Worm (Caenorhabditis elegans) whole organism, midembryonic: ENCODE measurements around the gene T28C6.3.
A peak's percentile ranks its signal among the peaks of the same experiment; 100 is the strongest.

Experiments
- T22C8.4 ChIP-seq: fragments of 200-800 bp; sonication (Bioruptor generic); IDR thresholded peaks from 2 replicates; pipeline ENCODE4 v1.3.6; 2022; ENCODE audit warnings: missing genetic modification characterization, missing compliant biosample characterization
- cog-1 ChIP-seq: sonication (generic microtip); optimal IDR thresholded peaks from 2 replicates; lab custom pipeline; 2016; ENCODE audit warnings: missing genetic modification characterization, missing compliant biosample characterization
- flt-1 ChIP-seq: fragments of 200-800 bp; sonication (Bioruptor generic); IDR thresholded peaks from 2 replicates; pipeline ENCODE4 v1.3.6; 2022; ENCODE audit warnings: missing genetic modification characterization, missing compliant biosample characterization
- klf-2 ChIP-seq: fragments of 200-800 bp; sonication (Bioruptor generic); conservative IDR thresholded peaks from 2 replicates; pipeline ENCODE4 v1.3.6; 2022; ENCODE audit warnings: missing genetic modification reagents, missing genetic modification characterization, missing compliant biosample characterization
- med-1 ChIP-seq: sonication (generic microtip); optimal IDR thresholded peaks from 2 replicates; lab custom pipeline; 2017; ENCODE audit warnings: missing genetic modification characterization, mild to moderate bottlenecking, missing compliant biosample characterization, antibody characterized with exemption, missing genetic modification reagents; ENCODE audit not compliant: insufficient read depth
- ref-1 ChIP-seq: fragments of 200-800 bp; sonication (Bioruptor generic); conservative IDR thresholded peaks from 2 replicates; pipeline ENCODE4 v1.3.6; 2022; ENCODE audit warnings: missing genetic modification reagents, missing genetic modification characterization, missing compliant biosample characterization
- tab-1 ChIP-seq: fragments of 200-800 bp; sonication (Bioruptor generic); IDR thresholded peaks from 2 replicates; pipeline ENCODE4 v1.3.6; 2022; ENCODE audit warnings: missing genetic modification characterization, missing compliant biosample characterization
- ztf-23 ChIP-seq: fragments of 200-800 bp; sonication (Bioruptor generic); IDR thresholded peaks from 2 replicates; pipeline ENCODE4 v1.3.6; 2022; ENCODE audit warnings: missing genetic modification reagents, missing genetic modification characterization, missing compliant biosample characterization
- ztf-29 ChIP-seq: fragments of 200-800 bp; sonication (Bioruptor generic); IDR thresholded peaks from 2 replicates; pipeline ENCODE4 v1.3.6; 2022; ENCODE audit warnings: missing genetic modification reagents, missing genetic modification characterization, missing compliant biosample characterization

T28C6.3 gene

ce11 chrIV:8793223-8793622 is 26.9 kb upstream of the T28C6.3 start:
- TF ChIP-seq med-1 (GFP tag; lab: Kevin White, UChicago) (no peak), tab-1 (GFP tag; lab: Robert Waterston, UW) (no peak), ref-1 (GFP tag; lab: Robert Waterston, UW) (no peak), flt-1 (GFP tag; lab: Robert Waterston, UW) (no peak), cog-1 (tag; lab: Kevin White, UChicago) (no peak), klf-2 (no peak), ztf-23 (no peak), ztf-29 (no peak), T22C8.4 (GFP tag; lab: Robert Waterston, UW) (no peak)

ce11 chrIV:8794895-8795665 is 25.1 kb upstream of the T28C6.3 start:
- no peak for TF ChIP-seq med-1 (GFP tag; lab: Kevin White, UChicago)
- TF ChIP-seq tab-1 (GFP tag; lab: Robert Waterston, UW), result no peak
- TF ChIP-seq T22C8.4 (GFP tag; lab: Robert Waterston, UW), result no peak
- TF ChIP-seq ref-1 (GFP tag; lab: Robert Waterston, UW), result no peak
- TF ChIP-seq ztf-29, result no peak
- no peak for TF ChIP-seq ztf-23
- TF ChIP-seq klf-2, result no peak
- TF ChIP-seq cog-1 (tag; lab: Kevin White, UChicago), result no peak

- no peak for TF ChIP-seq tab-1 (GFP tag; lab: Robert Waterston, UW)
- no peak for TF ChIP-seq med-1 (GFP tag; lab: Kevin White, UChicago)
- no peak for TF ChIP-seq ztf-29
- TF ChIP-seq klf-2, result no peak
- no peak for TF ChIP-seq T22C8.4 (GFP tag; lab: Robert Waterston, UW)
- TF ChIP-seq flt-1 (GFP tag; lab: Robert Waterston, UW), result no peak
- no peak for TF ChIP-seq cog-1 (tag; lab: Kevin White, UChicago)
- TF ChIP-seq ref-1 (GFP tag; lab: Robert Waterston, UW), result no peak
Measured at ce11 chrIV:8796246-8796645, 23.9 kb upstream of the T28C6.3 start.

ce11 chrIV:8798255-8798654 is 21.9 kb upstream of the T28C6.3 start, which contains the start of gene clec-182:
clec-182 (minus strand) TSS chrIV:8798355.
- TF ChIP-seq ztf-29 (no peak), med-1 (GFP tag; lab: Kevin White, UChicago) (no peak), flt-1 (GFP tag; lab: Robert Waterston, UW) (no peak), ref-1 (GFP tag; lab: Robert Waterston, UW) (no peak), ztf-23 (no peak), cog-1 (tag; lab: Kevin White, UChicago) (no peak), klf-2 (no peak), tab-1 (GFP tag; lab: Robert Waterston, UW) (no peak), T22C8.4 (GFP tag; lab: Robert Waterston, UW) (no peak)

- TF ChIP-seq cog-1 (tag; lab: Kevin White, UChicago), result no peak
- no peak for TF ChIP-seq ref-1 (GFP tag; lab: Robert Waterston, UW)
- no peak for TF ChIP-seq T22C8.4 (GFP tag; lab: Robert Waterston, UW)
- no peak for TF ChIP-seq med-1 (GFP tag; lab: Kevin White, UChicago)
- no peak for TF ChIP-seq tab-1 (GFP tag; lab: Robert Waterston, UW)
- TF ChIP-seq ztf-29, result no peak
- no peak for TF ChIP-seq klf-2
- no peak for TF ChIP-seq flt-1 (GFP tag; lab: Robert Waterston, UW)
- TF ChIP-seq ztf-23, result no peak
Measured at ce11 chrIV:8807327-8807726, 12.8 kb upstream of the T28C6.3 start.

- TF ChIP-seq med-1 (GFP tag; lab: Kevin White, UChicago) (no peak), tab-1 (GFP tag; lab: Robert Waterston, UW) (no peak)
Measured at ce11 chrIV:8813614-8814013, 6.5 kb upstream of the T28C6.3 start, which contains the start of gene exc-5. exc-5 (minus strand) TSS chrIV:8813670.

- no peak for TF ChIP-seq T22C8.4 (GFP tag; lab: Robert Waterston, UW)
Measured at ce11 chrIV:8815162-8815561, 5.0 kb upstream of the T28C6.3 start.

- no peak for TF ChIP-seq tab-1 (GFP tag; lab: Robert Waterston, UW)
- no peak for TF ChIP-seq cog-1 (tag; lab: Kevin White, UChicago)
- TF ChIP-seq T22C8.4 (GFP tag; lab: Robert Waterston, UW), result no peak
- no peak for TF ChIP-seq ref-1 (GFP tag; lab: Robert Waterston, UW)
- no peak for TF ChIP-seq ztf-23
- no peak for TF ChIP-seq ztf-29
- TF ChIP-seq med-1 (GFP tag; lab: Kevin White, UChicago), result no peak
- no peak for TF ChIP-seq klf-2
- TF ChIP-seq flt-1 (GFP tag; lab: Robert Waterston, UW), result no peak
Measured at ce11 chrIV:8816029-8816428, 4.1 kb upstream of the T28C6.3 start, which contains the start of gene grsp-2. grsp-2 (plus strand) TSS chrIV:8816329.

ce11 chrIV:8816617-8817016 is 3.5 kb upstream of the T28C6.3 start:
- TF ChIP-seq ztf-23, result 0 out of 2 replicates have a peak, but pooled peaks have one; percentile 10
- TF ChIP-seq ztf-29, result no peak
- TF ChIP-seq flt-1 (GFP tag; lab: Robert Waterston, UW), result 0 out of 2 replicates have a peak, but pooled peaks have one; percentile 20

- TF ChIP-seq ztf-29 (no peak), klf-2 (no peak), flt-1 (GFP tag; lab: Robert Waterston, UW) (no peak), ztf-23 (no peak), tab-1 (GFP tag; lab: Robert Waterston, UW) (no peak), ref-1 (GFP tag; lab: Robert Waterston, UW) (no peak), med-1 (GFP tag; lab: Kevin White, UChicago) (no peak), T22C8.4 (GFP tag; lab: Robert Waterston, UW) (no peak), cog-1 (tag; lab: Kevin White, UChicago) (no peak)
Measured at ce11 chrIV:8817639-8818038, 2.5 kb upstream of the T28C6.3 start, which contains the start of gene T28C6.10. T28C6.10 (plus strand) TSS chrIV:8817939.
